Worm (Caenorhabditis elegans): ENCODE results near the gene mdt-15.

mdt-15 gene

DNA sequence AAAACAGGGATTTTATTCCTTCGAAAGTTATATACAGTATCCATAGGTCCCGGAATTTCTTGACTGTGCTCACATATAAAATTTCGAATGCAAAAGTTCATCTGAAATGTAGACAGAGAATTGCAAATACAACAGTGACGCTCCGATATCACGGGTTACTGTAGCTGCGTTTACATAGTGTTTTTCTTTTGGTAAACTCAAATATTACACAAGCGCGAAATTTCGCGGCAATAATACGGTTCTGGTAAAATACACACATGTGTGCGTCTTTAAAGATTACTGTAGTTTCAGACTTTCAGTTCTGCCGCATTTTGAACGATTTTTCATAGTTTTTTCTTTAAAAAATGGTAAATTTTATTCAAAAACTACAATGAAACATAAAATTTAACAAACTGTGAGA lies 43.0 kb downstream of the mdt-15 start, which contains the start of gene rev-3:
Gene rev-3, minus strand, starts transcription at position 101 of the 400 bp plus-strand sequence.
- TF ChIP-seq drap-1 (GFP tag; optimal IDR thresholded peaks at IDR 0.05), result no peak
- TF ChIP-seq flh-1 (GFP tag; optimal IDR thresholded peaks at IDR 0.05), result no peak

DNA sequence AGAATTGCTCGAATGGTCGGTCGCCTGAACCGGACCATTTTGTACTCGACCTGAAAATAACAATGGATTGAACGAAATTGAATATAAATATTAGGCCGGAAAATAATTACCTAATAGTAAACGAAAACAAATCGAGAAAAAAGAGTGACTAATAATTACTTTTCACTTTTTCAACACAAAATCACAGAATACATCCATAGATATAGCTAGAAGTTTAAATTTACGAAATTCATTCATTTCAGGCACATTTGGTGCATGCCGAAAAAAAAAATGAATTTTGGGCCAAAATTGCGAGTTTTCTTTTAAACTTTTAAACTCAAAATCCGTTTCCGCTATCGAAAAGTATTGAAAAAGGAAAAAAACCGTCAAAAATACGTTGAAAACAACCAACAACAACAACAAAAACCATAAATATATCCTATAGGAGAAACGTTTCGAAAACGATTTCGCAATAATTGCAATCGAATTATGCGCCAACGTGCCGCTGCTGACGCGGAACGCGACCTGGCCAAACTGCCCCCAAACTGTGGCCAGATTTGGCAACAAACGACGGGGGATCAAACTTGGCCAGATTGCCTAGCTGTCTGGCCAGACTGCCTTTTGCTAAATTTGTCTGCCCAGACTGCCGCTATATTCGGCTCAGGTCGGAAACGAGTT lies 48.1 kb downstream of the mdt-15 start, which contains the start of gene Y37B11A.3:
Gene Y37B11A.3, minus strand, starts transcription at position 51 of the 657 bp plus-strand sequence.
- TF ChIP-seq unc-120 (tag; optimal IDR thresholded peaks at IDR 0.05; ENCODE audit: poor library complexity, severe bottlenecking) (peak; percentile 99), lin-13 (tag; optimal IDR thresholded peaks at IDR 0.05) (peak; percentile 53), mep-1 (tag; optimal IDR thresholded peaks at IDR 0.05) (peak; percentile 17), pha-4 (tag; optimal IDR thresholded peaks at IDR 0.05) (peak; percentile 47), ceh-43 (GFP tag; optimal IDR thresholded peaks at IDR 0.05) (no peak), nhr-237 (tag; optimal IDR thresholded peaks at IDR 0.05) (peak; percentile 32), M03D4.4 (tag; optimal IDR thresholded peaks at IDR 0.05) (no peak), ces-1 (GFP tag; optimal IDR thresholded peaks at IDR 0.05) (peak; percentile 54), lsy-2 (tag; optimal IDR thresholded peaks at IDR 0.05) (peak; percentile 38), nhr-28 (tag; optimal IDR thresholded peaks at IDR 0.05) (no peak)

DNA sequence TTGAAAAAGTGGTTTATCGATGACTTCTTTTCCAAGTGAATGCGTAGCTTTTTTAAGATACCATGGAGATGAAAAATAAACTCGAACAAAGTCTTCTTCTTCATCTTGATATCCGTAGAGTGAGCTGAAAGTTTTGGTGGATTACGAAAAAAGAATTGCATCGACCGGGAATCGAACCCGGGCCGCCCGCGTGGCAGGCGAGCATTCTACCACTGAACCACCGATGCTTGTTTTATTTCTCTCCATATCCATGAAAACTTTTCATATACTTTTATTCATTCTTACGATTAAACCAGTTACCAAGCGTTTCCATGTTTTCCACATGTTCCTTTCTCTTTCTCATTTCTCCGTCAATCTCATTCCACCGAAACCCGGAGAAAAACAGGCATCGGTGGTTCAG lies 51.5 kb downstream of the mdt-15 start:
- TF ChIP-seq elt-3 (tag; optimal IDR thresholded peaks at IDR 0.05) (no peak), ham-2 (GFP tag; optimal IDR thresholded peaks at IDR 0.05) (no peak), mls-2 (tag; optimal IDR thresholded peaks at IDR 0.05) (no peak), ceh-43 (GFP tag; optimal IDR thresholded peaks at IDR 0.05) (no peak), mab-5 (tag; optimal IDR thresholded peaks at IDR 0.05) (no peak), lsy-2 (tag; optimal IDR thresholded peaks at IDR 0.05) (no peak), ztf-11 (tag; optimal IDR thresholded peaks at IDR 0.05) (no peak), tbx-8 (GFP tag; optimal IDR thresholded peaks at IDR 0.05) (no peak), pha-4 (tag; optimal IDR thresholded peaks at IDR 0.05) (no peak)
